Fruit fly (Drosophila melanogaster) whole organism, prepupa: ENCODE data around the gene L2HGDH.

Experiments used
- CG10631 ChIP-seq: fragments of 200-800 bp; sonication (Bioruptor generic); optimal IDR thresholded peaks from 2 replicates; lab custom pipeline; 2016; ENCODE audit warnings: missing biosample characterization, missing genetic modification characterization
- CG11294 ChIP-seq: fragments of 200-800 bp; sonication (Bioruptor generic); IDR thresholded peaks from 2 replicates; pipeline ENCODE4 v1.3.6; 2022; ENCODE audit warnings: missing biosample characterization, missing genetic modification characterization
- CG11762 ChIP-seq: fragments of 200-800 bp; sonication (Bioruptor generic); optimal IDR thresholded peaks from 3 replicates; lab custom pipeline; 2016; ENCODE audit warnings: missing biosample characterization, missing genetic modification characterization; ENCODE audit not compliant: insufficient read depth
- CG15336 ChIP-seq: fragments of 200-800 bp; sonication (Bioruptor generic); IDR thresholded peaks from 2 replicates; pipeline ENCODE4 v1.3.6; 2022; ENCODE audit warnings: missing biosample characterization, missing genetic modification characterization
- CG16779 ChIP-seq: fragments of 200-800 bp; sonication (Bioruptor generic); optimal IDR thresholded peaks from 3 replicates; lab custom pipeline; 2017; ENCODE audit warnings: missing biosample characterization, mild to moderate bottlenecking, missing genetic modification characterization
- CG3032 ChIP-seq: fragments of 200-800 bp; optimal IDR thresholded peaks from 2 replicates; lab custom pipeline; 2019; ENCODE audit warnings: missing biosample characterization, mild to moderate bottlenecking, missing genetic modification characterization, moderate library complexity
- CG31627 ChIP-seq: fragments of 200-800 bp; sonication (Bioruptor generic); optimal IDR thresholded peaks from 3 replicates; lab custom pipeline; 2016; ENCODE audit warnings: missing biosample characterization, missing genetic modification characterization
- CG32006 ChIP-seq: fragments of 200-800 bp; sonication (Bioruptor generic); optimal IDR thresholded peaks from 3 replicates; lab custom pipeline; 2017; ENCODE audit warnings: missing biosample characterization, mild to moderate bottlenecking, missing genetic modification characterization
- CG34406 ChIP-seq: fragments of 200-800 bp; sonication (Bioruptor generic); optimal IDR thresholded peaks from 3 replicates; lab custom pipeline; 2016; ENCODE audit warnings: missing biosample characterization, missing genetic modification characterization
- CG4318 ChIP-seq: fragments of 200-800 bp; sonication (Bioruptor generic); optimal IDR thresholded peaks from 3 replicates; lab custom pipeline; 2017; ENCODE audit warnings: missing biosample characterization, mild to moderate bottlenecking, missing genetic modification characterization
- CG6792 ChIP-seq: fragments of 200-800 bp; sonication (Bioruptor generic); optimal IDR thresholded peaks from 3 replicates; lab custom pipeline; 2016; ENCODE audit warnings: missing biosample characterization, missing genetic modification characterization
- CG6808 ChIP-seq: fragments of 200-800 bp; sonication (Bioruptor generic); optimal IDR thresholded peaks from 3 replicates; lab custom pipeline; 2017; ENCODE audit warnings: missing biosample characterization, missing genetic modification characterization, mild to moderate bottlenecking, moderate library complexity, missing genetic modification reagents
- CG8119 ChIP-seq: fragments of 200-800 bp; sonication (Bioruptor generic); IDR thresholded peaks from 3 replicates; pipeline ENCODE4 v1.3.6; 2022; ENCODE audit warnings: missing biosample characterization, missing genetic modification characterization
- CG8632 ChIP-seq: fragments of 200-800 bp; sonication (Bioruptor generic); optimal IDR thresholded peaks from 3 replicates; lab custom pipeline; 2016; ENCODE audit warnings: missing biosample characterization, missing genetic modification characterization
- CG9139 ChIP-seq: fragments of 200-800 bp; sonication (Bioruptor generic); optimal IDR thresholded peaks from 3 replicates; lab custom pipeline; 2017; ENCODE audit warnings: missing biosample characterization, mild to moderate bottlenecking, missing genetic modification characterization
- Eip75B ChIP-seq: fragments of 200-800 bp; sonication (Bioruptor generic); optimal IDR thresholded peaks from 3 replicates; lab custom pipeline; 2016; ENCODE audit warnings: missing biosample characterization, missing genetic modification characterization
- Eip78C ChIP-seq: fragments of 200-800 bp; sonication (Bioruptor generic); peaks from one replicate; lab custom pipeline; 2016; ENCODE audit warnings: missing biosample characterization, missing genetic modification characterization
- Ets21C ChIP-seq: fragments of 200-800 bp; sonication (Bioruptor generic); optimal IDR thresholded peaks from 3 replicates; lab custom pipeline; 2016; ENCODE audit warnings: missing biosample characterization, missing genetic modification characterization
- Ets96B ChIP-seq: fragments of 200-800 bp; optimal IDR thresholded peaks from 2 replicates; lab custom pipeline; 2019; ENCODE audit warnings: missing biosample characterization, mild to moderate bottlenecking, missing genetic modification characterization, moderate library complexity
- Gug ChIP-seq: fragments of 200-800 bp; sonication (Bioruptor generic); IDR thresholded peaks from 2 replicates; pipeline ENCODE4 v1.3.6; 2022; ENCODE audit warnings: missing biosample characterization, missing genetic modification characterization
- Hr39 ChIP-seq: fragments of 200-800 bp; sonication (Bioruptor generic); optimal IDR thresholded peaks from 2 replicates; lab custom pipeline; 2016; ENCODE audit warnings: missing biosample characterization, missing genetic modification characterization
- Hr4 ChIP-seq: fragments of 200-800 bp; sonication (Bioruptor generic); optimal IDR thresholded peaks from 3 replicates; lab custom pipeline; 2016; ENCODE audit warnings: missing biosample characterization, missing genetic modification characterization
- OdsH ChIP-seq: fragments of 200-800 bp; sonication (Bioruptor generic); optimal IDR thresholded peaks from 3 replicates; lab custom pipeline; 2016; ENCODE audit warnings: missing biosample characterization, missing genetic modification characterization
- Sox14 ChIP-seq: fragments of 200-800 bp; sonication (Bioruptor generic); optimal IDR thresholded peaks from 3 replicates; lab custom pipeline; 2016; ENCODE audit warnings: missing biosample characterization, missing genetic modification characterization
- achi ChIP-seq: fragments of 200-800 bp; sonication (Bioruptor generic); optimal IDR thresholded peaks from 3 replicates; lab custom pipeline; 2016; ENCODE audit warnings: missing biosample characterization, missing genetic modification characterization
- acj6 ChIP-seq: fragments of 200-800 bp; sonication (Bioruptor generic); optimal IDR thresholded peaks from 3 replicates; lab custom pipeline; 2016; ENCODE audit warnings: missing biosample characterization, missing genetic modification characterization
- cyc ChIP-seq: fragments of 200-800 bp; sonication (Bioruptor generic); optimal IDR thresholded peaks from 3 replicates; lab custom pipeline; 2016; ENCODE audit warnings: missing biosample characterization, missing genetic modification characterization
- dsx ChIP-seq: fragments of 200-800 bp; optimal IDR thresholded peaks from 3 replicates; lab custom pipeline; 2019; ENCODE audit warnings: missing biosample characterization, mild to moderate bottlenecking, missing genetic modification characterization, moderate library complexity; ENCODE audit not compliant: poor library complexity, severe bottlenecking
- esn ChIP-seq: fragments of 200-800 bp; sonication (Bioruptor generic); optimal IDR thresholded peaks from 2 replicates; lab custom pipeline; 2016; ENCODE audit warnings: missing biosample characterization, mild to moderate bottlenecking, missing genetic modification characterization, moderate library complexity
- fd59A ChIP-seq: fragments of 200-800 bp; sonication (Bioruptor generic); optimal IDR thresholded peaks from 2 replicates; lab custom pipeline; 2017; ENCODE audit warnings: missing biosample characterization, mild to moderate bottlenecking, missing genetic modification characterization, missing genetic modification reagents
- fd85E ChIP-seq: fragments of 200-800 bp; sonication (Bioruptor generic); optimal IDR thresholded peaks from 3 replicates; lab custom pipeline; 2016; ENCODE audit warnings: missing biosample characterization, missing genetic modification characterization
- fkh ChIP-seq: fragments of 200-800 bp; sonication (Bioruptor generic); optimal IDR thresholded peaks from 3 replicates; lab custom pipeline; 2017; ENCODE audit warnings: missing biosample characterization, mild to moderate bottlenecking, missing genetic modification characterization, moderate library complexity
- lz ChIP-seq: fragments of 200-800 bp; sonication (Bioruptor generic); optimal IDR thresholded peaks from 3 replicates; lab custom pipeline; 2016; ENCODE audit warnings: missing biosample characterization, missing genetic modification characterization
- pdm3 ChIP-seq: fragments of 200-800 bp; sonication (Bioruptor generic); optimal IDR thresholded peaks from 3 replicates; lab custom pipeline; 2016; ENCODE audit warnings: missing biosample characterization, missing genetic modification characterization
- salr ChIP-seq, 2 experiments: fragments of 200-800 bp; sonication (Bioruptor generic); optimal IDR thresholded peaks; 3 replicates each; lab custom pipeline; 2016 to 2018; ENCODE audit warnings: missing biosample characterization in 2 of 2, missing genetic modification characterization in 2 of 2, mild to moderate bottlenecking in 1 of 2
- spab ChIP-seq: fragments of 200-800 bp; sonication (Bioruptor generic); optimal IDR thresholded peaks from 2 replicates; lab custom pipeline; 2017; ENCODE audit warnings: missing biosample characterization, mild to moderate bottlenecking, missing genetic modification characterization, missing genetic modification reagents
- ss ChIP-seq, 2 experiments: fragments of 200-800 bp; sonication (Bioruptor generic); optimal IDR thresholded peaks; 2 replicates in 1 of 2; 3 replicates in 1 of 2; lab custom pipeline; 2017 to 2018; ENCODE audit warnings: mild to moderate bottlenecking in 2 of 2, missing biosample characterization in 2 of 2, missing genetic modification characterization in 2 of 2, moderate library complexity in 1 of 2
- svp ChIP-seq: fragments of 200-800 bp; sonication (Bioruptor generic); peaks from one replicate; lab custom pipeline; 2016; ENCODE audit warnings: missing biosample characterization, missing genetic modification characterization
- topi ChIP-seq: fragments of 200-800 bp; sonication (Bioruptor generic); optimal IDR thresholded peaks from 3 replicates; lab custom pipeline; 2016; ENCODE audit warnings: missing biosample characterization, missing genetic modification characterization
- vri ChIP-seq: fragments of 200-800 bp; sonication (Bioruptor generic); optimal IDR thresholded peaks from 3 replicates; lab custom pipeline; 2016; ENCODE audit warnings: missing biosample characterization, mild to moderate bottlenecking, missing genetic modification characterization

L2HGDH gene

dm6 chr2L:18987078-18987895, 13.0 kb upstream of the L2HGDH start, which contains the start of the genes Swip-1 and EMC5 (continued):
- TF ChIP-seq CG11762 (GFP tag; lab: Kevin White, UChicago) (no peak), CG32006 (GFP tag; lab: Kevin White, UChicago) (peak; percentile 48), CG15336 (no peak), CG4318 (GFP tag; lab: Kevin White, UChicago) (peak; percentile 33), Gug (GFP tag; lab: Robert Waterston, UW) (no peak), acj6 (GFP tag; lab: Kevin White, UChicago) (peak; percentile 35), CG34406 (peak; percentile 48), Eip75B (GFP tag; lab: Kevin White, UChicago) (peak; percentile 18), CG10631 (GFP tag; lab: Kevin White, UChicago) (peak; percentile 71), CG6808 (GFP tag; lab: Kevin White, UChicago) (peak; percentile 35), fd59A (no peak), Ets21C (no peak), lz (GFP tag; lab: Kevin White, UChicago) (peak; percentile 26), fkh (no peak), salr (GFP tag; optimal IDR thresholded peaks at IDR 0.05; lab: Kevin White, UChicago) (peak in 1 of 2 experiments; percentile 58), pdm3 (GFP tag; lab: Kevin White, UChicago) (peak; percentile 2), ss (GFP tag; optimal IDR thresholded peaks at IDR 0.05; lab: Kevin White, UChicago) (no peak), Eip78C (GFP tag; lab: Kevin White, UChicago) (peak; percentile 56), CG3032 (tag; lab: Kevin White, UChicago) (peak; percentile 66), CG9139 (GFP tag; lab: Kevin White, UChicago) (no peak), achi (peak; percentile 20), Ets96B (tag; lab: Kevin White, UChicago) (peak; percentile 46)
- TF ChIP-seq, all 60 proteins: peak for 32

dm6 chr2L:18986125-18986498, 11.9 kb upstream of the L2HGDH start:
- TF ChIP-seq esn (GFP tag; lab: Kevin White, UChicago) = no peak
- TF ChIP-seq fkh = no peak
- TF ChIP-seq CG16779 (tag; lab: Kevin White, UChicago) = no peak
- no peak for TF ChIP-seq svp (GFP tag; lab: Kevin White, UChicago)
- no peak for TF ChIP-seq CG8119 (GFP tag; lab: Robert Waterston, UW)
- no peak for TF ChIP-seq Eip78C (GFP tag; lab: Kevin White, UChicago)
- TF ChIP-seq dsx = no peak
- no peak for TF ChIP-seq lz (GFP tag; lab: Kevin White, UChicago)

DNA sequence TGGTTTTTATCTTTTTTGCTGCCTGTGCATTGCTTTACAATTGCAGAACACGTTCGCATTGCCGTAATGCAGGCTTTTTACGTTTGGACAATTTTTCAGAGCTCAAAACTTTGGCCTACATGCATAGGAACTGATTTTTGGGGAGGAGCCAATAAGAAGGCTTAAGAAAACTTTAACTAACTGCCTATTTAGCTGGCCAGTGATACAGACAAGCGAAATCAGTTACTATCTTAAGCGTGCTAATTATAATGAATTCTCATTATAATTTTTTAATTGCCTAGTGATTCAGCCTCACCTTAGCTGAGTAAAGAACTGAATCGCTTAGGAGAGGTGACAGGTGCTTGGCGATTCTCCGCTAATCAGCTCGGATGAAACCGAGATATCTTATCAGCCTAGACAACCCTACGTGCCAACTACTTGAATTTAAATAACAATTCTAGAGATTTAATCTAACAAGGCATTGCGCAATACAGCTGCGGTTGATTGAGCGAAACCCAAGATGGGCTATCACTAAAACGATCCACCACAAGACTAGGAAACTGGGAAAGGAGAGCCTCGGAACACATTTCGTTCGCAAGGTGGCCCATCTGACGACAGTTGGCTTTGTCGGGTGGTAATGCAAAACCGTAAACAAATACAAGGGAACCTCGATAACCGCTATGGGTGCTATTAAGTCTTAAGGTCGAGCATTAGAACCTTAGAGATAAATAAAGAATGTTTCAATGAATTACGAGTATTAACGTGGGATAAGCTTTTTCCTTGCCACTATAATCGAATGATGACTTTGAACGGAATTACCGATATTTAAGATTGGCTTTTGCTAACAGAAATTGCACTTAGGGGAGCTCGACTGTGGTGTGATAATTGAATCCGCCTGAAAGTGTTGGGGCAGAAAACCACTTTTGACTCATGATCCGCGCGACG, 11.2 kb upstream of the L2HGDH start:
- TF ChIP-seq cyc (GFP tag; lab: Kevin White, UChicago) (peak; percentile 11), CG8632 (GFP tag; lab: Kevin White, UChicago) (no peak), Hr39 (GFP tag; lab: Kevin White, UChicago) (peak; percentile 35), CG34406 (no peak), ss (GFP tag; optimal IDR thresholded peaks at IDR 0.05; lab: Kevin White, UChicago) (no peak), acj6 (GFP tag; lab: Kevin White, UChicago) (peak; percentile 3), Eip75B (GFP tag; lab: Kevin White, UChicago) (no peak), CG15336 (0 out of 2 replicates have a peak, but pooled peaks have one; percentile 36), vri (GFP tag; lab: Kevin White, UChicago) (peak; percentile 22), Hr4 (GFP tag; lab: Kevin White, UChicago) (peak; percentile 35), fd85E (GFP tag; lab: Kevin White, UChicago) (no peak), spab (GFP tag; lab: Kevin White, UChicago) (no peak), achi (peak; percentile 21), CG8119 (GFP tag; lab: Robert Waterston, UW) (peak; percentile 26; the same call in 1 of the 3 replicates), esn (GFP tag; lab: Kevin White, UChicago) (peak; percentile 42), CG32006 (GFP tag; lab: Kevin White, UChicago) (peak; percentile 42), fd59A (no peak), topi (GFP tag; lab: Kevin White, UChicago) (peak; percentile 5), Sox14 (peak; percentile 17), CG31627 (peak; percentile 49), OdsH (GFP tag; lab: Kevin White, UChicago) (peak; percentile 1), CG11294 (GFP tag; lab: Robert Waterston, UW) (no peak), CG6792 (peak; percentile 1), Eip78C (GFP tag; lab: Kevin White, UChicago) (peak; percentile 67)
